Worm (Caenorhabditis elegans) whole organism, late embryonic: ENCODE results near the gene mgrn-1.

Experiments used
- C08G9.2 ChIP-seq: sonication (generic microtip); optimal IDR thresholded peaks from 2 replicates; lab custom pipeline; 2016; ENCODE audit warnings: mild to moderate bottlenecking, missing genetic modification characterization, moderate library complexity, missing compliant biosample characterization
- C38D4.7 ChIP-seq: fragments of 200-800 bp; sonication (Bioruptor generic); optimal IDR thresholded peaks from 2 replicates; lab custom pipeline; 2018; ENCODE audit warnings: mild to moderate bottlenecking, missing genetic modification characterization, moderate library complexity, missing compliant biosample characterization
- T23F11.4 ChIP-seq: fragments of 200-800 bp; sonication (Bioruptor generic); optimal IDR thresholded peaks from 2 replicates; lab custom pipeline; 2018; ENCODE audit warnings: mild to moderate bottlenecking, missing genetic modification characterization, missing compliant biosample characterization
- ahr-1 ChIP-seq: sonication (generic microtip); optimal IDR thresholded peaks from 2 replicates; lab custom pipeline; 2016; ENCODE audit warnings: missing genetic modification characterization, missing compliant biosample characterization
- ama-1 ChIP-seq: fragments of 150-350 bp; optimal IDR thresholded peaks from 2 replicates; lab custom pipeline; 2014
- ceh-19 ChIP-seq: fragments of 200-800 bp; sonication (Bioruptor generic); optimal IDR thresholded peaks from 2 replicates; lab custom pipeline; 2018; ENCODE audit warnings: mild to moderate bottlenecking, missing genetic modification characterization, missing compliant biosample characterization
- ceh-2 ChIP-seq: sonication (generic microtip); optimal IDR thresholded peaks from 2 replicates; lab custom pipeline; 2016; ENCODE audit warnings: missing genotype, missing genetic modification characterization, missing compliant biosample characterization
- ceh-24 ChIP-seq: sonication (generic microtip); optimal IDR thresholded peaks from 2 replicates; lab custom pipeline; 2016; ENCODE audit warnings: mild to moderate bottlenecking, missing genetic modification characterization, missing compliant biosample characterization
- ceh-31 ChIP-seq: sonication (generic microtip); optimal IDR thresholded peaks from 2 replicates; lab custom pipeline; 2016; ENCODE audit warnings: missing genetic modification characterization, missing compliant biosample characterization
- ceh-45 ChIP-seq: fragments of 200-800 bp; sonication (Bioruptor generic); IDR thresholded peaks from 2 replicates; pipeline ENCODE4 v1.3.6; 2022; ENCODE audit warnings: missing genetic modification reagents, missing genetic modification characterization, missing compliant biosample characterization
- ceh-6 ChIP-seq: fragments of 200-800 bp; sonication (Bioruptor generic); optimal IDR thresholded peaks from 2 replicates; lab custom pipeline; 2018; ENCODE audit warnings: mild to moderate bottlenecking, missing genetic modification characterization, missing compliant biosample characterization
- ceh-9 ChIP-seq: sonication (generic microtip); optimal IDR thresholded peaks from 2 replicates; lab custom pipeline; 2016; ENCODE audit warnings: mild to moderate bottlenecking, missing genetic modification characterization, inconsistent platforms, missing compliant biosample characterization
- dmd-4 ChIP-seq: sonication (generic microtip); optimal IDR thresholded peaks from 2 replicates; lab custom pipeline; 2016; ENCODE audit warnings: borderline replicate concordance, missing genetic modification characterization, missing compliant biosample characterization
- elt-2 ChIP-seq: sonication (generic microtip); optimal IDR thresholded peaks from 2 replicates; lab custom pipeline; 2016; ENCODE audit warnings: missing genetic modification reagents, missing genetic modification characterization, missing compliant biosample characterization
- eyg-1 ChIP-seq: sonication (generic microtip); optimal IDR thresholded peaks from 2 replicates; lab custom pipeline; 2016; ENCODE audit warnings: missing genotype, missing genetic modification characterization, missing compliant biosample characterization
- fax-1 ChIP-seq: sonication (generic microtip); optimal IDR thresholded peaks from 2 replicates; lab custom pipeline; 2016; ENCODE audit warnings: missing genotype, missing genetic modification characterization, missing compliant biosample characterization
- fkh-6 ChIP-seq: sonication (generic microtip); optimal IDR thresholded peaks from 2 replicates; lab custom pipeline; 2016; ENCODE audit warnings: missing genetic modification characterization, missing compliant biosample characterization
- gmeb-2 ChIP-seq: sonication (generic microtip); optimal IDR thresholded peaks from 2 replicates; lab custom pipeline; 2016; ENCODE audit warnings: missing genetic modification characterization, inconsistent platforms, missing compliant biosample characterization
- hlh-13 ChIP-seq: fragments of 200-800 bp; sonication (Bioruptor generic); optimal IDR thresholded peaks from 2 replicates; lab custom pipeline; 2018; ENCODE audit warnings: mild to moderate bottlenecking, missing genetic modification characterization, missing compliant biosample characterization
- hlh-15 ChIP-seq: sonication (generic microtip); optimal IDR thresholded peaks from 2 replicates; lab custom pipeline; 2016; ENCODE audit warnings: missing genetic modification characterization, missing compliant biosample characterization
- hlh-30 ChIP-seq: sonication (generic microtip); optimal IDR thresholded peaks from 2 replicates; lab custom pipeline; 2017; ENCODE audit warnings: antibody characterized with exemption, missing genetic modification characterization, missing compliant biosample characterization; ENCODE audit not compliant: insufficient read depth
- hlh-8 ChIP-seq: sonication (generic microtip); optimal IDR thresholded peaks from 2 replicates; lab custom pipeline; 2016; ENCODE audit warnings: missing genotype, missing genetic modification characterization, missing compliant biosample characterization
- lin-11 ChIP-seq: fragments of 200-800 bp; sonication (Bioruptor generic); optimal IDR thresholded peaks from 2 replicates; lab custom pipeline; 2018; ENCODE audit warnings: mild to moderate bottlenecking, missing genetic modification characterization, missing compliant biosample characterization
- madf-2 ChIP-seq: sonication (generic microtip); optimal IDR thresholded peaks from 2 replicates; lab custom pipeline; 2017; ENCODE audit warnings: missing genetic modification characterization, missing compliant biosample characterization
- mec-3 ChIP-seq: sonication (generic microtip); optimal IDR thresholded peaks from 2 replicates; lab custom pipeline; 2016; ENCODE audit warnings: borderline replicate concordance, missing genetic modification characterization, missing compliant biosample characterization
- nfya-1 ChIP-seq: sonication (generic microtip); optimal IDR thresholded peaks from 2 replicates; lab custom pipeline; 2017; ENCODE audit warnings: missing genetic modification characterization, mild to moderate bottlenecking, missing compliant biosample characterization, antibody characterized with exemption, moderate library complexity
- nhr-11 ChIP-seq: fragments of 150-350 bp; optimal IDR thresholded peaks from 2 replicates; lab custom pipeline; 2014; ENCODE audit warnings: missing biosample characterization, missing genetic modification characterization
- npax-4 ChIP-seq: sonication (generic microtip); optimal IDR thresholded peaks from 2 replicates; lab custom pipeline; 2016; ENCODE audit warnings: missing genetic modification characterization, missing compliant biosample characterization
- pag-3 ChIP-seq: sonication (generic microtip); optimal IDR thresholded peaks from 2 replicates; lab custom pipeline; 2016; ENCODE audit warnings: missing compliant biosample characterization, missing genetic modification characterization, borderline replicate concordance
- pat-9 ChIP-seq: fragments of 200-800 bp; sonication (Bioruptor generic); optimal IDR thresholded peaks from 2 replicates; lab custom pipeline; 2018; ENCODE audit warnings: mild to moderate bottlenecking, missing genetic modification characterization, moderate library complexity, missing compliant biosample characterization
- pha-2 ChIP-seq: sonication (generic microtip); optimal IDR thresholded peaks from 2 replicates; lab custom pipeline; 2017; ENCODE audit warnings: mild to moderate bottlenecking, missing genetic modification characterization, missing compliant biosample characterization
- pqm-1 ChIP-seq: sonication (generic microtip); optimal IDR thresholded peaks from 2 replicates; lab custom pipeline; 2016; ENCODE audit warnings: missing genetic modification characterization, missing compliant biosample characterization
- rnt-1 ChIP-seq: sonication (generic microtip); optimal IDR thresholded peaks from 2 replicates; lab custom pipeline; 2016; ENCODE audit warnings: missing genetic modification characterization, missing compliant biosample characterization
- sdc-2 ChIP-seq: sonication (generic microtip); optimal IDR thresholded peaks from 2 replicates; lab custom pipeline; 2016; ENCODE audit warnings: missing genotype, missing genetic modification characterization, missing compliant biosample characterization
- syd-9 ChIP-seq: sonication (generic microtip); optimal IDR thresholded peaks from 2 replicates; lab custom pipeline; 2016; ENCODE audit warnings: mild to moderate bottlenecking, missing genetic modification characterization, moderate library complexity, missing compliant biosample characterization
- tbx-7 ChIP-seq: sonication (generic microtip); optimal IDR thresholded peaks from 2 replicates; lab custom pipeline; 2016; ENCODE audit warnings: missing genotype, missing genetic modification characterization, missing compliant biosample characterization
- ttx-3 ChIP-seq: sonication (generic microtip); optimal IDR thresholded peaks from 2 replicates; lab custom pipeline; 2016; ENCODE audit warnings: missing genetic modification reagents, missing genetic modification characterization, missing compliant biosample characterization
- unc-42 ChIP-seq: sonication (generic microtip); optimal IDR thresholded peaks from 2 replicates; lab custom pipeline; 2016; ENCODE audit warnings: missing genotype, missing genetic modification characterization, missing compliant biosample characterization
- unc-55 ChIP-seq: sonication (generic microtip); optimal IDR thresholded peaks from 2 replicates; lab custom pipeline; 2017; ENCODE audit warnings: missing biosample characterization, missing genetic modification reagents, missing genetic modification characterization
- zip-5 ChIP-seq: sonication (generic microtip); optimal IDR thresholded peaks from 2 replicates; lab custom pipeline; 2016; ENCODE audit warnings: missing genetic modification characterization, missing compliant biosample characterization

The mgrn-1 gene

ce11 chrX:14309656-14310055 lies 1.8 kb downstream of the mgrn-1 start:
- no peak for TF ChIP-seq mec-3 (tag; lab: Kevin White, UChicago)
- no peak for TF ChIP-seq pag-3
- TF ChIP-seq pha-2 (tag; lab: Kevin White, UChicago), result no peak
- TF ChIP-seq syd-9 (tag; lab: Kevin White, UChicago), result no peak
- TF ChIP-seq unc-42 (tag; lab: Kevin White, UChicago), result no peak
- TF ChIP-seq hlh-13 (GFP tag; lab: Kevin White, UChicago), result no peak
- TF ChIP-seq pqm-1, result no peak
- TF ChIP-seq ceh-19 (GFP tag; lab: Kevin White, UChicago), result no peak
- TF ChIP-seq dmd-4, result no peak
- TF ChIP-seq ceh-24, result no peak
- TF ChIP-seq hlh-15, result no peak
- TF ChIP-seq zip-5 (tag; lab: Kevin White, UChicago), result no peak
- no peak for TF ChIP-seq ttx-3 (tag; lab: Kevin White, UChicago)

ce11 chrX:14307667-14308066 lies 3.8 kb downstream of the mgrn-1 start, which contains the start of gene gphr-2:
Gene gphr-2 (minus strand): TSS chrX:14307767.
- TF ChIP-seq T23F11.4 (no peak), hlh-13 (GFP tag; lab: Kevin White, UChicago) (no peak), ceh-6 (GFP tag; lab: Kevin White, UChicago) (no peak), ceh-24 (no peak), madf-2 (tag; lab: Kevin White, UChicago) (no peak), eyg-1 (tag; lab: Kevin White, UChicago) (no peak), tbx-7 (tag; lab: Kevin White, UChicago) (no peak), mec-3 (tag; lab: Kevin White, UChicago) (no peak), ceh-2 (tag; lab: Kevin White, UChicago) (no peak), pat-9 (tag; lab: Kevin White, UChicago) (no peak), elt-2 (no peak), pqm-1 (no peak), gmeb-2 (tag; lab: Kevin White, UChicago) (no peak), unc-55 (GFP tag; lab: Kevin White, UChicago) (no peak), ahr-1 (no peak), C38D4.7 (GFP tag; lab: Kevin White, UChicago) (no peak), rnt-1 (tag; lab: Kevin White, UChicago) (no peak), lin-11 (tag; lab: Kevin White, UChicago) (no peak)
- TF ChIP-seq, all 69 proteins: peak for 0

- TF ChIP-seq ceh-45 (GFP tag; lab: Robert Waterston, UW), result no peak
- no peak for TF ChIP-seq fkh-6 (tag; lab: Kevin White, UChicago)
- no peak for TF ChIP-seq sdc-2
- TF ChIP-seq ama-1 (lab: Kevin White, UChicago), result no peak
- no peak for TF ChIP-seq ahr-1
- TF ChIP-seq hlh-30 (tag; lab: Kevin White, UChicago), result no peak
- TF ChIP-seq nfya-1, result no peak
- TF ChIP-seq C08G9.2 (tag; lab: Kevin White, UChicago), result no peak
- no peak for TF ChIP-seq ceh-9 (tag; lab: Kevin White, UChicago)
- TF ChIP-seq nhr-11 (tag; lab: Kevin White, UChicago), result no peak
- TF ChIP-seq npax-4 (tag; lab: Kevin White, UChicago), result no peak
- TF ChIP-seq madf-2 (tag; lab: Kevin White, UChicago), result no peak
- TF ChIP-seq hlh-8 (tag; lab: Kevin White, UChicago), result no peak
- no peak for TF ChIP-seq unc-55 (GFP tag; lab: Kevin White, UChicago)
- TF ChIP-seq ceh-31 (tag; lab: Kevin White, UChicago), result no peak
- no peak for TF ChIP-seq fax-1
- no peak for TF ChIP-seq hlh-13 (GFP tag; lab: Kevin White, UChicago)
Observed at ce11 chrX:14303078-14303477, 8.4 kb downstream of the mgrn-1 start, which contains the start of gene C11H1.5. Gene C11H1.5 (minus strand): TSS chrX:14303178.
